Fruit fly (Drosophila melanogaster): ENCODE results near the gene pb.

pb gene

DNA sequence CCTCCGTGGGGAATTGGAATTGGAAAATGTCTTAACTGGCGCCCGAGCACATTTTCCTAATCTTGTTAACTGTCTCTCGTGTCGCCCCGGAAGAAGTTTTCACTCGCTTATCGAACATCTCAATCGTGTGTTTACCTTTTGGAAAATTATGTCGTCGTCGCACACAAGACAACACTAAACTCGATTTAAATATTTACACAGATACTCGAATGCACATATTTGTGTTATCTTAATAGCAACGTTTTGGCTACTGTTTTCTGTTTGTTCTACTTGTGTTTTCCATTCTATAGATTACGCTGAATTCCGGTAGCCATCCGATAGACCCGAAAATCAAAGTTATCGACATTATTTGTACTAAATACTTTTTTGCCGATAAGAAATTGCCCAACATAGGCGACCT is 74.6 kb downstream of the pb start (continued):
- TF ChIP-seq Doc3 (GFP tag; IDR thresholded peaks at IDR 0.05; ENCODE audit: partially characterized antibody) (no peak), CG6272 (GFP tag; IDR thresholded peaks at IDR 0.05) (no peak), CG5180 (GFP tag; optimal IDR thresholded peaks at IDR 0.05) (no peak), zen (tag; optimal IDR thresholded peaks at IDR 0.05) (peak; percentile 78), CG12769 (tag; optimal IDR thresholded peaks at IDR 0.05) (no peak), sob (GFP tag; IDR thresholded peaks at IDR 0.05) (no peak), CG15601 (tag; optimal IDR thresholded peaks at IDR 0.05) (peak; percentile 39), sima (GFP tag; optimal IDR thresholded peaks at IDR 0.05) (no peak), CG31365 (tag; optimal IDR thresholded peaks at IDR 0.05) (no peak), chn (GFP tag; optimal IDR thresholded peaks at IDR 0.05) (no peak), dpn (GFP tag; optimal IDR thresholded peaks at IDR 0.05) (no peak), pnt (GFP tag; optimal IDR thresholded peaks at IDR 0.05) (no peak), HLH3B (GFP tag; IDR thresholded peaks at IDR 0.05) (no peak), CG1647 (GFP tag; optimal IDR thresholded peaks at IDR 0.05) (no peak), CG4424 (GFP tag; optimal IDR thresholded peaks at IDR 0.05) (peak; percentile 28), CG12744 (GFP tag; optimal IDR thresholded peaks at IDR 0.05) (no peak), CG12236 (GFP tag; optimal IDR thresholded peaks at IDR 0.05) (peak; percentile 68), sd (tag; optimal IDR thresholded peaks at IDR 0.05) (peak; percentile 40), CG43689 (GFP tag; IDR thresholded peaks at IDR 0.05) (no peak), pb (GFP tag; optimal IDR thresholded peaks at IDR 0.05) (no peak), sug (tag; optimal IDR thresholded peaks at IDR 0.05) (no peak), kah (GFP tag; optimal IDR thresholded peaks at IDR 0.05) (no peak), hkb (optimal IDR thresholded peaks at IDR 0.05) (no peak), hkb (GFP tag; IDR thresholded peaks at IDR 0.05) (no peak), CG18011 (GFP tag; optimal IDR thresholded peaks at IDR 0.05) (no peak), CG2202 (tag; optimal IDR thresholded peaks at IDR 0.05) (peak; percentile 88), NfI (GFP tag; optimal IDR thresholded peaks at IDR 0.05) (no peak), B-H2 (GFP tag; optimal IDR thresholded peaks at IDR 0.05) (no peak), Optix (GFP tag; IDR thresholded peaks at IDR 0.05) (no peak), CG9437 (GFP tag; optimal IDR thresholded peaks at IDR 0.05) (no peak), D19B (GFP tag; optimal IDR thresholded peaks at IDR 0.05) (no peak), usp (GFP tag; optimal IDR thresholded peaks at IDR 0.05) (no peak), CG31388 (GFP tag; optimal IDR thresholded peaks at IDR 0.05) (no peak), CG17359 (tag; optimal IDR thresholded peaks at IDR 0.05) (no peak), lov (optimal IDR thresholded peaks at IDR 0.05) (no peak), lov (GFP tag; IDR thresholded peaks at IDR 0.05) (peak; percentile 73; the same call in 1 of the 3 replicates), Myb (GFP tag; optimal IDR thresholded peaks at IDR 0.05) (no peak), lilli (GFP tag; optimal IDR thresholded peaks at IDR 0.05) (no peak), tgo (GFP tag; IDR thresholded peaks at IDR 0.05) (no peak), CG4617 (GFP tag; optimal IDR thresholded peaks at IDR 0.05; ENCODE audit: borderline replicate concordance) (no peak), CG16815 (GFP tag; optimal IDR thresholded peaks at IDR 0.05) (no peak), gro (GFP tag; optimal IDR thresholded peaks at IDR 0.05) (no peak), Doc2 (GFP tag; IDR thresholded peaks at IDR 0.05) (no peak), CG2875 (GFP tag; optimal IDR thresholded peaks at IDR 0.05) (peak; percentile 48), btn (GFP tag; optimal IDR thresholded peaks at IDR 0.05) (peak; percentile 5), CG32772 (GFP tag; IDR thresholded peaks at IDR 0.05) (no peak), z (GFP tag; IDR thresholded peaks at IDR 0.05) (no peak), CkIIα-i1 (GFP tag; IDR thresholded peaks at IDR 0.05) (no peak), CG10321 (GFP tag; IDR thresholded peaks at IDR 0.05) (no peak), H15 (GFP tag; IDR thresholded peaks at IDR 0.05) (no peak), Hr51 (GFP tag; optimal IDR thresholded peaks at IDR 0.05) (no peak), gcm2 (GFP tag; optimal IDR thresholded peaks at IDR 0.05) (no peak), Sox100B (GFP tag; optimal IDR thresholded peaks at IDR 0.05) (peak; percentile 20)

Data from whole organism, embryonic.